Worm (Caenorhabditis elegans) whole organism, L3 larva: ENCODE data around the gene R05H5.7.

Source experiments
- R02D3.7 ChIP-seq: fragments of 150-350 bp; optimal IDR thresholded peaks from 2 replicates; lab custom pipeline; 2014; ENCODE audit warnings: missing biosample characterization, missing genetic modification characterization
- aly-2 ChIP-seq: fragments of 150-350 bp; optimal IDR thresholded peaks from 2 replicates; lab custom pipeline; 2014; ENCODE audit warnings: missing biosample characterization, missing genetic modification characterization
- ama-1 ChIP-seq: fragments of 150-350 bp; optimal IDR thresholded peaks from 2 replicates; lab custom pipeline; 2018
- ceh-82 ChIP-seq: fragments of 150-350 bp; optimal IDR thresholded peaks from 2 replicates; lab custom pipeline; 2014; ENCODE audit warnings: missing biosample characterization, missing genetic modification characterization
- ceh-9 ChIP-seq: sonication (generic microtip); optimal IDR thresholded peaks from 2 replicates; lab custom pipeline; 2018; ENCODE audit warnings: missing biosample characterization, missing genetic modification characterization
- daf-12 ChIP-seq: fragments of 150-350 bp; optimal IDR thresholded peaks from 2 replicates; lab custom pipeline; 2014; ENCODE audit warnings: missing biosample characterization, missing genetic modification reagents, missing genetic modification characterization
- egl-27 ChIP-seq: sonication (generic microtip); optimal IDR thresholded peaks from 4 replicates; lab custom pipeline; 2017; ENCODE audit warnings: missing biosample characterization, missing genetic modification reagents, missing genetic modification characterization
- egl-5 ChIP-seq: fragments of 150-350 bp; optimal IDR thresholded peaks from 2 replicates; lab custom pipeline; 2017; ENCODE audit warnings: missing biosample characterization, missing genetic modification reagents, missing genetic modification characterization, inconsistent platforms
- elt-1 ChIP-seq: fragments of 150-350 bp; optimal IDR thresholded peaks from 2 replicates; lab custom pipeline; 2014; ENCODE audit warnings: missing biosample characterization, missing genetic modification characterization
- elt-2 ChIP-seq: sonication (generic microtip); optimal IDR thresholded peaks from 2 replicates; lab custom pipeline; 2016; ENCODE audit warnings: missing genetic modification reagents, mild to moderate bottlenecking, missing genetic modification characterization, missing compliant biosample characterization
- elt-3 ChIP-seq, 3 experiments: fragments of 150-350 bp in 1 of 3; sonication (generic microtip) in 2 of 3; optimal IDR thresholded peaks; 2 replicates in 2 of 3; 4 replicates in 1 of 3; lab custom pipeline; 2014 to 2017; ENCODE audit warnings: missing biosample characterization in 3 of 3, missing genetic modification characterization in 3 of 3
- eor-1 ChIP-seq, 2 experiments: fragments of 150-350 bp; optimal IDR thresholded peaks; 2 replicates each; lab custom pipeline; 2014 to 2018; ENCODE audit warnings: missing biosample characterization in 2 of 2, missing genetic modification characterization in 2 of 2
- fkh-10 ChIP-seq: sonication (generic microtip); optimal IDR thresholded peaks from 2 replicates; lab custom pipeline; 2017; ENCODE audit warnings: missing biosample characterization, missing genetic modification reagents, missing genetic modification characterization
- fkh-2 ChIP-seq: fragments of 150-350 bp; optimal IDR thresholded peaks from 2 replicates; lab custom pipeline; 2014; ENCODE audit warnings: missing biosample characterization, missing genetic modification reagents, missing genetic modification characterization
- fos-1 ChIP-seq: fragments of 150-350 bp; optimal IDR thresholded peaks from 2 replicates; lab custom pipeline; 2014; ENCODE audit warnings: missing biosample characterization, missing genetic modification characterization
- hmg-11 ChIP-seq: sonication (generic microtip); optimal IDR thresholded peaks from 2 replicates; lab custom pipeline; 2016; ENCODE audit warnings: missing genetic modification characterization, missing compliant biosample characterization
- jun-1 ChIP-seq: fragments of 150-350 bp; optimal IDR thresholded peaks from 2 replicates; lab custom pipeline; 2014; ENCODE audit warnings: missing biosample characterization, missing genetic modification reagents, missing genetic modification characterization
- lin-15B ChIP-seq: fragments of 150-350 bp; optimal IDR thresholded peaks from 2 replicates; lab custom pipeline; 2014; ENCODE audit warnings: missing biosample characterization, missing genetic modification characterization
- mdl-1 ChIP-seq: fragments of 150-350 bp; optimal IDR thresholded peaks from 2 replicates; lab custom pipeline; 2014; ENCODE audit warnings: missing biosample characterization, missing genetic modification characterization
- mml-1 ChIP-seq: fragments of 150-350 bp; sonication (generic microtip); optimal IDR thresholded peaks from 3 replicates; lab custom pipeline; 2014; ENCODE audit warnings: missing biosample characterization, missing genetic modification characterization
- nfya-1 ChIP-seq: sonication (generic microtip); optimal IDR thresholded peaks from 2 replicates; lab custom pipeline; 2017; ENCODE audit warnings: missing genetic modification characterization, mild to moderate bottlenecking, missing compliant biosample characterization, antibody characterized with exemption, moderate library complexity; ENCODE audit not compliant: insufficient read depth
- nhr-12 ChIP-seq: fragments of 150-350 bp; optimal IDR thresholded peaks from 2 replicates; lab custom pipeline; 2014; ENCODE audit warnings: missing biosample characterization, missing genetic modification characterization
- nhr-23 ChIP-seq: fragments of 150-350 bp; optimal IDR thresholded peaks from 2 replicates; lab custom pipeline; 2014; ENCODE audit warnings: missing biosample characterization, missing genetic modification reagents, missing genetic modification characterization
- nhr-237 ChIP-seq: fragments of 150-350 bp; optimal IDR thresholded peaks from 2 replicates; lab custom pipeline; 2014; ENCODE audit warnings: missing biosample characterization, missing genetic modification characterization
- nhr-25 ChIP-seq: sonication (generic microtip); optimal IDR thresholded peaks from 2 replicates; lab custom pipeline; 2017; ENCODE audit warnings: missing biosample characterization, missing genetic modification characterization
- nhr-28 ChIP-seq: fragments of 150-350 bp; optimal IDR thresholded peaks from 2 replicates; lab custom pipeline; 2014; ENCODE audit warnings: missing biosample characterization, missing genetic modification characterization
- nhr-43 ChIP-seq: sonication (generic microtip); optimal IDR thresholded peaks from 2 replicates; lab custom pipeline; 2016; ENCODE audit warnings: mild to moderate bottlenecking, missing genetic modification characterization, missing compliant biosample characterization; ENCODE audit not compliant: poor library complexity, severe bottlenecking
- nhr-67 ChIP-seq: fragments of 150-350 bp; optimal IDR thresholded peaks from 2 replicates; lab custom pipeline; 2014; ENCODE audit warnings: missing biosample characterization, missing genetic modification characterization
- nhr-76 ChIP-seq: fragments of 150-350 bp; sonication (generic microtip); optimal IDR thresholded peaks from 5 replicates; lab custom pipeline; 2014; ENCODE audit warnings: missing biosample characterization, missing genetic modification characterization
- nhr-77 ChIP-seq: fragments of 150-350 bp; optimal IDR thresholded peaks from 2 replicates; lab custom pipeline; 2014; ENCODE audit warnings: missing biosample characterization, missing genetic modification characterization
- pha-4 ChIP-seq: fragments of 150-350 bp; optimal IDR thresholded peaks from 2 replicates; lab custom pipeline; 2014; ENCODE audit warnings: missing biosample characterization, missing genetic modification reagents, missing genetic modification characterization
- pqm-1 ChIP-seq: fragments of 150-350 bp; optimal IDR thresholded peaks from 2 replicates; lab custom pipeline; 2017; ENCODE audit warnings: missing biosample characterization, missing genetic modification characterization, inconsistent platforms
- skn-1 ChIP-seq: fragments of 150-350 bp; optimal IDR thresholded peaks from 2 replicates; lab custom pipeline; 2014; ENCODE audit warnings: missing biosample characterization, missing genetic modification characterization
- snpc-4 ChIP-seq: fragments of 150-350 bp; optimal IDR thresholded peaks from 2 replicates; lab custom pipeline; 2014; ENCODE audit warnings: missing biosample characterization, missing genetic modification characterization
- tbx-2 ChIP-seq: sonication (generic microtip); optimal IDR thresholded peaks from 2 replicates; lab custom pipeline; 2016; ENCODE audit warnings: mild to moderate bottlenecking, missing genetic modification characterization, missing compliant biosample characterization
- unc-39 ChIP-seq: sonication (generic microtip); optimal IDR thresholded peaks from 4 replicates; lab custom pipeline; 2017; ENCODE audit warnings: missing biosample characterization, missing genetic modification characterization
- ztf-11 ChIP-seq: fragments of 150-350 bp; optimal IDR thresholded peaks from 2 replicates; lab custom pipeline; 2014; ENCODE audit warnings: missing biosample characterization, missing genetic modification characterization
- ztf-4 ChIP-seq: fragments of 150-350 bp; optimal IDR thresholded peaks from 2 replicates; lab custom pipeline; 2014; ENCODE audit warnings: missing biosample characterization, missing genetic modification characterization

Gene R05H5.7

ce11 chrII:10170837-10171318 is 21.4 kb upstream of the R05H5.7 start, which contains the start of gene gpd-4:
Gene gpd-4, plus strand, starts transcription at chrII:10171268.
- TF ChIP-seq egl-5 (tag; lab: Kevin White, UChicago): no peak
- no peak for TF ChIP-seq snpc-4 (tag; lab: Kevin White, UChicago)
- TF ChIP-seq skn-1 (tag; lab: Kevin White, UChicago): no peak
- no peak for TF ChIP-seq pqm-1 (tag; lab: Kevin White, UChicago)
- TF ChIP-seq ztf-4: no peak
- no peak for TF ChIP-seq mdl-1 (tag; lab: Kevin White, UChicago)
- no peak for TF ChIP-seq nhr-28 (tag; lab: Kevin White, UChicago)
- TF ChIP-seq fkh-10 (GFP tag; lab: Kevin White, UChicago): no peak
- TF ChIP-seq nhr-25 (tag; lab: Kevin White, UChicago): no peak

ce11 chrII:10172436-10172973 is 19.8 kb upstream of the R05H5.7 start, which contains the start of gene wbp-11:
Gene wbp-11, plus strand, starts transcription at chrII:10172923.
- TF ChIP-seq hmg-11 (tag; lab: Kevin White, UChicago) (peak; percentile 10), nhr-77 (tag; lab: Kevin White, UChicago) (no peak), pha-4 (tag; lab: Kevin White, UChicago) (peak; percentile 69), mdl-1 (tag; lab: Kevin White, UChicago) (no peak), lin-15B (tag; lab: Kevin White, UChicago) (peak; percentile 66), nfya-1 (tag; lab: Kevin White, UChicago) (peak; percentile 47)

- TF ChIP-seq nhr-25 (tag; lab: Kevin White, UChicago): peak; percentile 71
- TF ChIP-seq fkh-2: no peak
- TF ChIP-seq pha-4 (tag; lab: Kevin White, UChicago): peak; percentile 84
- peak; percentile 58 for TF ChIP-seq R02D3.7 (tag; lab: Kevin White, UChicago)
- no peak for TF ChIP-seq nhr-67 (tag; lab: Kevin White, UChicago)
- TF ChIP-seq ceh-9 (tag; lab: Kevin White, UChicago): no peak
- no peak for TF ChIP-seq egl-27 (tag; lab: Kevin White, UChicago)
- no peak for TF ChIP-seq elt-1 (tag; lab: Kevin White, UChicago)
- no peak for TF ChIP-seq fos-1 (tag; lab: Kevin White, UChicago)
- TF ChIP-seq ceh-82 (tag; lab: Kevin White, UChicago): no peak
- peak; percentile 29 for TF ChIP-seq elt-2 (tag; lab: Kevin White, UChicago)
- TF ChIP-seq fkh-10 (GFP tag; lab: Kevin White, UChicago): no peak
- peak; percentile 32 for TF ChIP-seq jun-1 (tag; lab: Kevin White, UChicago)
- peak; percentile 36 for TF ChIP-seq nhr-43 (tag; lab: Kevin White, UChicago)
- peak; percentile 68 for TF ChIP-seq ama-1 (lab: Kevin White, UChicago)
- TF ChIP-seq lin-15B (tag; lab: Kevin White, UChicago): peak; percentile 97
- TF ChIP-seq mml-1: no peak
- no peak for TF ChIP-seq elt-3 (tag; optimal IDR thresholded peaks at IDR 0.05; lab: Kevin White, UChicago)
- no peak for TF ChIP-seq nhr-76
- TF ChIP-seq ztf-4: no peak
- TF ChIP-seq eor-1 (tag; optimal IDR thresholded peaks at IDR 0.05; lab: Kevin White, UChicago): no peak
- TF ChIP-seq daf-12 (tag; lab: Kevin White, UChicago): no peak
- TF ChIP-seq ztf-11: no peak
- TF ChIP-seq nhr-23 (tag; lab: Kevin White, UChicago): peak; percentile 57
- no peak for TF ChIP-seq tbx-2 (tag; lab: Kevin White, UChicago)
These were observed 18.0 kb upstream of the R05H5.7 start, which contains the start of gene F33H1.4 for ce11 chrII:10174338-10174737. Gene F33H1.4, plus strand, starts transcription at chrII:10174648.

ce11 chrII:10182634-10183033 is 9.7 kb upstream of the R05H5.7 start, which contains the start of gene srd-1:
Gene srd-1, minus strand, starts transcription at chrII:10182734.
- TF ChIP-seq tbx-2 (tag; lab: Kevin White, UChicago) (no peak), nhr-12 (no peak), elt-3 (tag; optimal IDR thresholded peaks at IDR 0.05; lab: Kevin White, UChicago) (no peak), nhr-237 (tag; lab: Kevin White, UChicago) (no peak), snpc-4 (tag; lab: Kevin White, UChicago) (no peak), aly-2 (tag; lab: Kevin White, UChicago) (no peak), unc-39 (tag; lab: Kevin White, UChicago) (no peak), ztf-4 (no peak), nhr-77 (tag; lab: Kevin White, UChicago) (no peak), ceh-9 (tag; lab: Kevin White, UChicago) (no peak), fkh-2 (no peak), nhr-67 (tag; lab: Kevin White, UChicago) (no peak), R02D3.7 (tag; lab: Kevin White, UChicago) (no peak), eor-1 (tag; optimal IDR thresholded peaks at IDR 0.05; lab: Kevin White, UChicago) (no peak), egl-5 (tag; lab: Kevin White, UChicago) (no peak)
